Fruit fly (Drosophila melanogaster): ENCODE results near the gene Cpr73D.
"Not testable (repeated sequence)": the region's sequence is repeated elsewhere in the genome, so short reads cannot be mapped to it uniquely, and the experiment has no call there.

The Cpr73D gene

DNA sequence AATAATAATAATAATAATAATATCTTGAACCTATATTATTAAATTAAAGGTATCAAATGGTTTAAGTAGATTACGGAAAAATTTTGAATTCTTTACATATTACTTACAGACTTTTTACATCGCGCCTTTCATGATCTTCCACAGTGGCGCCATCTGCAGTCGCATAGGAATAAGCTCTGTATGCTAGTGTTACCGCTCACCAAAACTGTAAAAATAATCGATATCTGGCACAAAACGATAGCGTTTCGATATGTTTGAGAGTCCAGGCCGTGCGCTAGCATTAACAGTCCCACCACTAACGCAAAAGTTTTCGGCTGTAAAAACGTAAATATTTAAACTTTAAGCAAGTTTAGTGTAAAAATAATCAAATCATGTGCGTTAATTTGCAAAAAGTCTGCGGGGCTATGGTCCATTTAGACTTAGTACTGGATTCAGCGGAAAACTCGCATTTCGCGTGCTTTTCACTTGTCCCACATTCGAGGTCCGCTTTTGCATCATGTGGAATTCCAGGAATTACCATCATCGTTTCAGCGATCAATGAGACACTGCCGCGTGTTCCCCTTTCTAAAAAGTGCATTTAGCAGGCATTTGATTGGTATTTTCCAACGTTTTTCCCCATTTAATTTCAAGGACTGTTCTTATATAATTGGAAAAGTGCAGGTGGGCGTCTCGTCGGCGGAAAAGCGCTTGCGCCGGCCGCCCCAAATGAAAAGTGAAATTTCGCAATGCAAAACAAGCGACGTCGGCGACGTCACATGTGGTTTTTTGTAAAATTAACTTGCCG is 2.1 kb downstream of the Cpr73D start:
- TF ChIP-seq CG34367 (tag; optimal IDR thresholded peaks at IDR 0.05), result no peak
- no peak for TF ChIP-seq CG15710 (tag; optimal IDR thresholded peaks at IDR 0.05)
- TF ChIP-seq Pif1B (GFP tag; optimal IDR thresholded peaks at IDR 0.05), result no peak
- TF ChIP-seq CG17806 (tag; optimal IDR thresholded peaks at IDR 0.05), result no peak
- TF ChIP-seq Ets98B (GFP tag; IDR thresholded peaks at IDR 0.05), result no peak
- no peak for TF ChIP-seq CG4496 (GFP tag; IDR thresholded peaks at IDR 0.05)
- no peak for TF ChIP-seq Snoo (tag; optimal IDR thresholded peaks at IDR 0.05)
- TF ChIP-seq CG10348 (GFP tag; IDR thresholded peaks at IDR 0.05), result no peak
- TF ChIP-seq CG8301 (tag; optimal IDR thresholded peaks at IDR 0.05), result no peak

DNA sequence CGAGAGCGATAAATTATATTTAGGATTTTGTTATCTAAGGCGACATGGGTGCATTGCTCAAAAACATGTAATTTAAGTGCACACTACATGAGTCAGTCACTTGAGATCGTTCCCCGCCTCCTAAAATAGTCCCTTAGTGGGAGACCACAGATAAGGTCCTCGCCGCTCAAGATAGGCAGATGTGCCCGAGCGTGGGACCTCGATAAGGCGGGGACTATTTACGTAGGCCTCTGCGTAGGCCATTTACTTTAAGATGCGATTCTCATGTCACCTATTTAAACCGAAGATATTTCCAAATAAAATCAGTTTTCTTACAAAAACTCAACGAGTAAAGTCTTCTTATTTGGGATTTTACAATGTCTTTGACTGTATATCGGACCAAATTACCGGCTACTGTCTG is 3.0 kb downstream of the Cpr73D start, which contains the start of gene Ogdh:
Gene Ogdh (plus strand): TSS at position 301 of the 400 bp plus-strand sequence.
- TF ChIP-seq CG9948, D1, CG8301 (tag; optimal IDR thresholded peaks at IDR 0.05): not testable (repeated sequence)

DNA sequence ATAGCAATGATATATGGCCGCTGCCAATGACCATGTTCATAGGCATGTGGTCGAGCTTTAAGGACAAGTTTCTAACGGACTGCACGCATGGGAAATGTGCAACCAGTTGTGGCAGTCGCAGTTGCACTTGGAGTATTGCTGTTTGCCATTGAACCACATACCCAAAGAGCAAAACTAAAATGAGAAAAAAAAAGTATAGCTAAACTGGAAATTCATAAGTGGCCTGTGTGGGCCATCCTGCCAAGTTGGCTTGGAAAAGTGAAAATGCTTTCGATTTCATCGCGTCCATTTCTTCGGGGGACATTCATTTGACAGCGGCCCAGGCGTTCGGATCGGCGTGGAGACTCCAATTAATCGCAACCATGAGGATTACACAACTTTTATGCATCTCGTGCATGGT is 13.4 kb downstream of the Cpr73D start, which contains the start of gene Obp73a:
Gene Obp73a (plus strand): TSS at position 301 of the 400 bp plus-strand sequence.
- TF ChIP-seq CG14655 (GFP tag; optimal IDR thresholded peaks at IDR 0.05), result peak; percentile 46
- no peak for TF ChIP-seq CG34367 (tag; optimal IDR thresholded peaks at IDR 0.05)
- TF ChIP-seq CG17806 (tag; optimal IDR thresholded peaks at IDR 0.05), result no peak
- no peak for TF ChIP-seq Snoo (tag; optimal IDR thresholded peaks at IDR 0.05)
- TF ChIP-seq CG13204 (GFP tag; optimal IDR thresholded peaks at IDR 0.05), result no peak
- TF ChIP-seq CG32121 (GFP tag; IDR thresholded peaks at IDR 0.05), result no peak
- TF ChIP-seq CG10348 (GFP tag; IDR thresholded peaks at IDR 0.05), result no peak
- TF ChIP-seq CG8301 (tag; optimal IDR thresholded peaks at IDR 0.05), result peak; percentile 31
- TF ChIP-seq Pif1A (GFP tag; optimal IDR thresholded peaks at IDR 0.05), result no peak
- TF ChIP-seq Ets98B (GFP tag; IDR thresholded peaks at IDR 0.05), result peak; percentile 10; the same call in 1 of the 2 replicates
- no peak for TF ChIP-seq gl (tag; optimal IDR thresholded peaks at IDR 0.05)
- TF ChIP-seq CG12605 (GFP tag; IDR thresholded peaks at IDR 0.05), result no peak

DNA sequence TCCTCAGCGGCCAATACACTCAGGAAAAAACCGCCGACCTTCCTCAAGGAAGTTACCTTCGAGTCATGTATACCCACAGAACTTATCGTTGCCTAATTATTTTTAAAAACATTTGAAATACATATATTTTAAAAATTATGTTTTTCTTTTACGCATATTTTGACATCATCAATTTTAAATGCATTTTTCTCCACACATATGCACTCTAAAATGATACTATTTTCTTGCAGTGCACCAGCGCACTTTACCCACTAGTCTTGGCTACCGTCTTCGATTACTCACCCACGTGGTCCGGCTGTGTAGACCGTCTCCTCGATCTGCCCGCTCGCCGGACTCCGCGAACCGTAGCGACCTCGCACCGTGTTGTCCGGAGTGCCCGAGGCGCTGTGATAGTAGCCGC is 16.2 kb downstream of the Cpr73D start:
- peak; percentile 45 for TF ChIP-seq CG8159 (tag; optimal IDR thresholded peaks at IDR 0.05)
- TF ChIP-seq Pif1A (GFP tag; optimal IDR thresholded peaks at IDR 0.05), result peak; percentile 58
- no peak for TF ChIP-seq EcR (GFP tag; optimal IDR thresholded peaks at IDR 0.05)
- peak; percentile 49 for TF ChIP-seq CG34367 (tag; optimal IDR thresholded peaks at IDR 0.05)
- TF ChIP-seq CG9948 (tag; optimal IDR thresholded peaks at IDR 0.05), result peak; percentile 23
- TF ChIP-seq gl (tag; optimal IDR thresholded peaks at IDR 0.05), result peak; percentile 12
- TF ChIP-seq fd96Ca (GFP tag; IDR thresholded peaks at IDR 0.05), result no peak
- no peak for TF ChIP-seq Ets98B (GFP tag; IDR thresholded peaks at IDR 0.05)
- peak; percentile 31 for TF ChIP-seq CG8301 (tag; optimal IDR thresholded peaks at IDR 0.05)
- TF ChIP-seq CG4496 (GFP tag; IDR thresholded peaks at IDR 0.05), result no peak
- TF ChIP-seq CG15710 (tag; optimal IDR thresholded peaks at IDR 0.05), result peak; percentile 63
- no peak for TF ChIP-seq CG32121 (GFP tag; IDR thresholded peaks at IDR 0.05)
- TF ChIP-seq CG17806 (tag; optimal IDR thresholded peaks at IDR 0.05), result peak; percentile 45
- TF ChIP-seq Pif1B (GFP tag; optimal IDR thresholded peaks at IDR 0.05), result peak; percentile 32
- no peak for TF ChIP-seq CG12605 (GFP tag; IDR thresholded peaks at IDR 0.05)
- no peak for TF ChIP-seq Snoo (tag; optimal IDR thresholded peaks at IDR 0.05)
- no peak for TF ChIP-seq rn (GFP tag; IDR thresholded peaks at IDR 0.05)
- TF ChIP-seq CG14655 (GFP tag; optimal IDR thresholded peaks at IDR 0.05), result peak; percentile 58
- TF ChIP-seq D1 (tag; optimal IDR thresholded peaks at IDR 0.05), result no peak
- TF ChIP-seq CG10348 (GFP tag; IDR thresholded peaks at IDR 0.05), result no peak
- peak; percentile 73 for TF ChIP-seq CG13204 (GFP tag; optimal IDR thresholded peaks at IDR 0.05)

DNA sequence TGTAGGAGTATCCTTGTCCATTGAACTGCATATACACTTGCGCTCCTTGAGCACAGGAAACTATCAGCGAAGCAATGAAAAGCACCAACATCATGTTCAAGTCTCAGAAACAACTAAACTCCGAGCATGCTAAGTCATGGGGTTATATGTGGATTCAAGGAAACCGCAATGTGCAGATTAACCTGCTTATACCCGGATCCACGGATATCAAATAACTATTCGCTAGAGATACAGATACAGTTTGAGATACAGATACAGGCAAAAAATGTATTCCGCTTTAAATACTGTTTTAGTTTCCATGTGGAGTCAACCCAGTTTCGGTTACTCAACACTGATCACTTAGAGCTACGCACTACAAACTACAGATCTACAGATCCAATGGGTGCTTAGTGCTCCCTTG is 18.6 kb downstream of the Cpr73D start, which contains the start of gene CG13022:
Gene CG13022 (minus strand): TSS at position 101 of the 400 bp plus-strand sequence.
- TF ChIP-seq EcR (GFP tag; optimal IDR thresholded peaks at IDR 0.05) (no peak), CG14655 (GFP tag; optimal IDR thresholded peaks at IDR 0.05) (no peak), CG17806 (tag; optimal IDR thresholded peaks at IDR 0.05) (no peak), Pif1A (GFP tag; optimal IDR thresholded peaks at IDR 0.05) (no peak)

DNA sequence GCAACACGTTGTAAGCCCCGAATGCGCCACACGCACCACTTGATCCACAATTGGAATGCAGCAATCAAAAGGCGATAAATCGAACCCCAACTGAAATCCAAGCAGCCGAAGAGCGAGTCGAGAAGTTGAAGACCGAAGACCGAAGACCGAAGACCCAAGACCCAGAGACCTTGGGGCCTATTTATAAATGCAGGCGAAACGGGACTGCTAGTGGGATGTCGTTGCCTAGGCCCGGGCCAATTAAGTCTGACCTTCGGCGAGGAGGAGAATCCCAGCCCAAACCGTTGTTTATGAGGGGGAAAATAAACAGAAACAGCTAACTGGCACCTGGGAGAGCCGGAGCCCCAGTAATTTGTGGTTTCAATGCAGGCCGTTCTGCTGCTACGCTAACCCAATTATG is 20.8 kb downstream of the Cpr73D start:
- TF ChIP-seq CG32121 (GFP tag; IDR thresholded peaks at IDR 0.05) (no peak), EcR (GFP tag; optimal IDR thresholded peaks at IDR 0.05) (peak; percentile 93), CG12605 (GFP tag; IDR thresholded peaks at IDR 0.05) (no peak)

DNA sequence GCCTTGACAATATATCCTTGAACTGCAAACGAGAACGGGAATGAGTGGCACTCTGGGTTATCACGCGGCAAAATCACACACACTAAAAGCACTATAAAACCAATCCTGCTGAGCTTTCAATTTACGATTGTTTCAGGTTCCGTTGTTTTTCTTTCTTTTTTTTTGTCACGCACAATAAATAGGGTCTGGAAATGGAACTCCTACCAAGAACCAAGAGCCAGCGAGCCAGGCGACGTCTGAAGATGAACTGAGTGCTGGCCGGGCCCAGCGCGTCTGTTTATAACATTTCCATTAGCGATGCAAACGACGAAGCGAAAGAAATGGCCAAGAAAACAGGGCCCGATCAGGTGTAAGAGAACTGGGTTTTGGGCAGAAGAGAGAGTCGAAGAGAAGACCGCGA is 22.2 kb downstream of the Cpr73D start, which contains the start of gene CG11905:
Gene CG11905 (minus strand): TSS at position 253 of the 400 bp plus-strand sequence.
- TF ChIP-seq EcR (GFP tag; optimal IDR thresholded peaks at IDR 0.05) (peak; percentile 78), rn (GFP tag; IDR thresholded peaks at IDR 0.05) (no peak), CG13204 (GFP tag; optimal IDR thresholded peaks at IDR 0.05) (no peak)
